4 fruit fly cellular contexts compared by ENCODE assay signal in genomic region chr3L:18181900-18182299, dm6.
TF ChIP-seq lines count a peak whose summit lies in the region.

No protein-coding gene starts in this region.

TF ChIP-seq in whole organism, adult, 20 proteins besides CTCF, POLR2A, EP300 and RAD21:
- TF ChIP-seq pad (GFP tag; optimal IDR thresholded peaks at IDR 0.05; lab: Kevin White, UChicago) = peak; percentile 59
- no peak for TF ChIP-seq Hr96 (GFP tag; optimal IDR thresholded peaks at IDR 0.05; lab: Kevin White, UChicago)
- TF ChIP-seq cnc (optimal IDR thresholded peaks at IDR 0.05; lab: Kevin White, UChicago) = no peak
- no peak for TF ChIP-seq toe (GFP tag; optimal IDR thresholded peaks at IDR 0.05; lab: Kevin White, UChicago)
- no peak for TF ChIP-seq CG33017 (tag; optimal IDR thresholded peaks at IDR 0.05; lab: Kevin White, UChicago)
- TF ChIP-seq kay (GFP tag; lab: Kevin White, UChicago; ENCODE audit: borderline replicate concordance) = no peak
- TF ChIP-seq CG12768 (GFP tag; optimal IDR thresholded peaks at IDR 0.05; lab: Kevin White, UChicago) = no peak
- no peak for TF ChIP-seq bab1 (GFP tag; optimal IDR thresholded peaks at IDR 0.05; lab: Kevin White, UChicago)

TF ChIP-seq in whole organism, prepupa, 60 proteins besides CTCF, POLR2A, EP300 and RAD21:
- TF ChIP-seq cyc (GFP tag; optimal IDR thresholded peaks at IDR 0.05; lab: Kevin White, UChicago) = no peak
- no peak for TF ChIP-seq CG10631 (GFP tag; optimal IDR thresholded peaks at IDR 0.05; lab: Kevin White, UChicago)
- no peak for TF ChIP-seq CG4318 (GFP tag; optimal IDR thresholded peaks at IDR 0.05; lab: Kevin White, UChicago)
- 0 out of 3 replicates have a peak, but pooled peaks have one; percentile 17 for TF ChIP-seq CG6163 (GFP tag; IDR thresholded peaks at IDR 0.05; lab: Robert Waterston, UW)
- peak; percentile 37 for TF ChIP-seq Eip78C (GFP tag; lab: Kevin White, UChicago)
- no peak for TF ChIP-seq achi (GFP tag; optimal IDR thresholded peaks at IDR 0.05; lab: Kevin White, UChicago)
- TF ChIP-seq CG6276 (GFP tag; optimal IDR thresholded peaks at IDR 0.05; lab: Kevin White, UChicago) = no peak
- TF ChIP-seq Hr38 (GFP tag; optimal IDR thresholded peaks at IDR 0.05; lab: Kevin White, UChicago) = no peak
- TF ChIP-seq CG11762 (GFP tag; optimal IDR thresholded peaks at IDR 0.05; lab: Kevin White, UChicago; ENCODE audit: insufficient read depth) = no peak
TF ChIP-seq in whole organism, prepupa: peak in this region for 2.

TF ChIP-seq in whole organism, pupa, 21 proteins besides CTCF, POLR2A, EP300 and RAD21:
- no peak for TF ChIP-seq CG14655 (GFP tag; optimal IDR thresholded peaks at IDR 0.05; lab: Kevin White, UChicago)
- TF ChIP-seq EcR (GFP tag; optimal IDR thresholded peaks at IDR 0.05; lab: Kevin White, UChicago) = peak; percentile 56
- TF ChIP-seq CG8159 (tag; optimal IDR thresholded peaks at IDR 0.05; lab: Kevin White, UChicago) = no peak
- no peak for TF ChIP-seq Pif1A (GFP tag; optimal IDR thresholded peaks at IDR 0.05; lab: Kevin White, UChicago)
- TF ChIP-seq CG17806 (tag; optimal IDR thresholded peaks at IDR 0.05; lab: Kevin White, UChicago) = no peak

TF ChIP-seq in whole organism, wandering third instar larva, 38 proteins besides CTCF, POLR2A, EP300 and RAD21:
- peak; percentile 7 for TF ChIP-seq Myc (optimal IDR thresholded peaks at IDR 0.05; lab: Kevin White, UChicago)
- TF ChIP-seq h (GFP tag; optimal IDR thresholded peaks at IDR 0.05; lab: Kevin White, UChicago) = no peak
- peak; percentile 20 for TF ChIP-seq psq (GFP tag; optimal IDR thresholded peaks at IDR 0.05; lab: Kevin White, UChicago)
TF ChIP-seq in whole organism, wandering third instar larva: peak in this region for 2.
